Worm (Caenorhabditis elegans) whole organism, L4 larva: ENCODE results near the gene pigc-1.

Experiments
- F10B5.3 ChIP-seq: sonication (generic microtip); optimal IDR thresholded peaks from 2 replicates; lab custom pipeline; 2016; ENCODE audit warnings: mild to moderate bottlenecking, missing genetic modification characterization, missing compliant biosample characterization
- F37D6.2 ChIP-seq: sonication (generic microtip); optimal IDR thresholded peaks from 2 replicates; lab custom pipeline; 2016; ENCODE audit warnings: mild to moderate bottlenecking, missing genetic modification characterization, missing compliant biosample characterization
- F44E2.7 ChIP-seq: fragments of 200-800 bp; sonication (Bioruptor generic); IDR thresholded peaks from 2 replicates; pipeline ENCODE4 v2.1.2; 2022; ENCODE audit warnings: missing genetic modification characterization, missing compliant biosample characterization
- R02D3.7 ChIP-seq: fragments of 150-350 bp; sonication (generic microtip); optimal IDR thresholded peaks from 3 replicates; lab custom pipeline; 2014; ENCODE audit warnings: missing biosample characterization, missing genetic modification characterization
- T20F7.1 ChIP-seq: fragments of 200-800 bp; sonication (Bioruptor generic); optimal IDR thresholded peaks from 2 replicates; lab custom pipeline; 2018; ENCODE audit warnings: mild to moderate bottlenecking, missing genetic modification characterization, missing compliant biosample characterization
- Y105C5A.15 ChIP-seq: fragments of 200-800 bp; sonication (Bioruptor generic); IDR thresholded peaks from 2 replicates; pipeline ENCODE4 v1.3.6; 2022; ENCODE audit warnings: missing genetic modification characterization, missing compliant biosample characterization
- ZK337.2 ChIP-seq: fragments of 200-800 bp; sonication (Bioruptor generic); IDR thresholded peaks from 2 replicates; pipeline ENCODE4 v1.3.6; 2022; ENCODE audit warnings: missing genetic modification reagents, missing genetic modification characterization, missing compliant biosample characterization
- aha-1 ChIP-seq: fragments of 150-350 bp; peaks from one replicate; lab custom pipeline; 2014; ENCODE audit warnings: missing biosample characterization, missing genetic modification characterization
- aly-2 ChIP-seq: sonication (generic microtip); optimal IDR thresholded peaks from 2 replicates; lab custom pipeline; 2018; ENCODE audit warnings: missing biosample characterization, missing genetic modification characterization
- ceh-28 ChIP-seq: fragments of 150-350 bp; optimal IDR thresholded peaks from 2 replicates; lab custom pipeline; 2014; ENCODE audit warnings: missing biosample characterization, missing genetic modification reagents, missing genetic modification characterization
- ceh-62 ChIP-seq: sonication (generic microtip); optimal IDR thresholded peaks from 2 replicates; lab custom pipeline; 2017; ENCODE audit warnings: missing biosample characterization, missing genetic modification characterization
- ceh-82 ChIP-seq: sonication (generic microtip); optimal IDR thresholded peaks from 2 replicates; lab custom pipeline; 2017; ENCODE audit warnings: missing biosample characterization, missing genetic modification characterization
- cey-2 ChIP-seq: sonication (generic microtip); optimal IDR thresholded peaks from 3 replicates; lab custom pipeline; 2017; ENCODE audit warnings: missing genetic modification characterization, mild to moderate bottlenecking, missing compliant biosample characterization, antibody characterized with exemption, borderline replicate concordance; ENCODE audit not compliant: insufficient read depth
- daf-12 ChIP-seq: fragments of 150-350 bp; optimal IDR thresholded peaks from 2 replicates; lab custom pipeline; 2014; ENCODE audit warnings: missing biosample characterization, missing genetic modification reagents, missing genetic modification characterization
- daf-8 ChIP-seq: fragments of 200-800 bp; sonication (Bioruptor generic); IDR thresholded peaks from 2 replicates; pipeline ENCODE4 v1.3.6; 2022; ENCODE audit warnings: missing genetic modification characterization, missing compliant biosample characterization
- dmd-6 ChIP-seq: fragments of 200-800 bp; sonication (Bioruptor generic); IDR thresholded peaks from 2 replicates; pipeline ENCODE4 v1.3.6; 2022; ENCODE audit warnings: missing genetic modification reagents, missing genetic modification characterization, missing compliant biosample characterization
- dmd-8 ChIP-seq: fragments of 200-800 bp; sonication (Bioruptor generic); IDR thresholded peaks from 2 replicates; pipeline ENCODE4 v1.3.6; 2022; ENCODE audit warnings: missing genetic modification characterization, missing compliant biosample characterization
- dve-1 ChIP-seq: sonication (generic microtip); optimal IDR thresholded peaks from 2 replicates; lab custom pipeline; 2017; ENCODE audit warnings: antibody characterized with exemption, mild to moderate bottlenecking, missing genetic modification characterization, missing compliant biosample characterization; ENCODE audit not compliant: insufficient read depth
- fkh-10 ChIP-seq: fragments of 150-350 bp; optimal IDR thresholded peaks from 2 replicates; lab custom pipeline; 2014; ENCODE audit warnings: missing biosample characterization, missing genetic modification reagents, missing genetic modification characterization
- gei-8 ChIP-seq: fragments of 200-800 bp; sonication (Bioruptor generic); optimal IDR thresholded peaks from 2 replicates; lab custom pipeline; 2018; ENCODE audit warnings: mild to moderate bottlenecking, missing genetic modification characterization, missing compliant biosample characterization
- hif-1 ChIP-seq, 2 experiments: sonication (generic microtip); optimal IDR thresholded peaks; 2 replicates each; lab custom pipeline; 2016 to 2017; ENCODE audit warnings: missing compliant biosample characterization in 2 of 2, missing genetic modification characterization in 2 of 2, missing genetic modification reagents in 2 of 2, missing genotype in 2 of 2, mild to moderate bottlenecking in 1 of 2
- hlh-11 ChIP-seq: fragments of 200-800 bp; sonication (Bioruptor generic); optimal IDR thresholded peaks from 2 replicates; lab custom pipeline; 2018; ENCODE audit warnings: mild to moderate bottlenecking, missing genetic modification characterization, missing compliant biosample characterization
- hlh-30 ChIP-seq: sonication (generic microtip); optimal IDR thresholded peaks from 2 replicates; lab custom pipeline; 2017; ENCODE audit warnings: antibody characterized with exemption, mild to moderate bottlenecking, missing genetic modification characterization, missing compliant biosample characterization; ENCODE audit not compliant: insufficient read depth
- lim-7 ChIP-seq: fragments of 200-800 bp; sonication (Bioruptor generic); IDR thresholded peaks from 2 replicates; pipeline ENCODE4 v1.3.6; 2022; ENCODE audit warnings: missing genetic modification characterization, missing compliant biosample characterization
- lin-13 ChIP-seq: fragments of 150-350 bp; optimal IDR thresholded peaks from 2 replicates; lab custom pipeline; 2014; ENCODE audit warnings: missing biosample characterization, missing genetic modification reagents, missing genetic modification characterization
- lin-15B ChIP-seq: fragments of 150-350 bp; sonication (generic microtip); optimal IDR thresholded peaks from 3 replicates; lab custom pipeline; 2014; ENCODE audit warnings: missing biosample characterization, missing genetic modification characterization
- lin-29 ChIP-seq: fragments of 200-800 bp; sonication (Bioruptor generic); IDR thresholded peaks from 2 replicates; pipeline ENCODE4 v1.3.6; 2022; ENCODE audit warnings: missing genetic modification reagents, missing genetic modification characterization, missing compliant biosample characterization
- lsy-2 ChIP-seq, 2 experiments: fragments of 150-350 bp in 1 of 2; sonication (generic microtip) in 1 of 2; optimal IDR thresholded peaks; 2 replicates each; lab custom pipeline; 2014 to 2017; ENCODE audit warnings: missing biosample characterization in 2 of 2, missing genetic modification characterization in 2 of 2
- madf-9 ChIP-seq: fragments of 200-800 bp; sonication (Bioruptor generic); conservative IDR thresholded peaks from 2 replicates; pipeline ENCODE4 v1.3.6; 2022; ENCODE audit warnings: missing genetic modification reagents, missing genetic modification characterization, missing compliant biosample characterization
- mxl-2 ChIP-seq: fragments of 200-800 bp; sonication (Bioruptor generic); conservative IDR thresholded peaks from 2 replicates; pipeline ENCODE4 v1.3.6; 2022; ENCODE audit warnings: missing genetic modification reagents, missing genetic modification characterization, missing compliant biosample characterization
- mxl-3 ChIP-seq: fragments of 200-800 bp; sonication (Bioruptor generic); optimal IDR thresholded peaks from 2 replicates; lab custom pipeline; 2018; ENCODE audit warnings: mild to moderate bottlenecking, missing genetic modification characterization, missing compliant biosample characterization
- nhr-10 ChIP-seq: fragments of 150-350 bp; optimal IDR thresholded peaks from 2 replicates; lab custom pipeline; 2014; ENCODE audit warnings: missing biosample characterization, missing genetic modification characterization
- nhr-102 ChIP-seq: sonication (generic microtip); optimal IDR thresholded peaks from 2 replicates; lab custom pipeline; 2016; ENCODE audit warnings: mild to moderate bottlenecking, missing genetic modification characterization, moderate library complexity, missing compliant biosample characterization
- nhr-237 ChIP-seq: sonication (generic microtip); optimal IDR thresholded peaks from 2 replicates; lab custom pipeline; 2017; ENCODE audit warnings: missing biosample characterization, missing genetic modification characterization
- nhr-25 ChIP-seq: sonication (generic microtip); optimal IDR thresholded peaks from 2 replicates; lab custom pipeline; 2017; ENCODE audit warnings: missing genetic modification characterization, mild to moderate bottlenecking, missing compliant biosample characterization, antibody characterized with exemption, moderate library complexity, borderline replicate concordance; ENCODE audit not compliant: insufficient read depth
- nhr-28 ChIP-seq: fragments of 150-350 bp; optimal IDR thresholded peaks from 2 replicates; lab custom pipeline; 2014; ENCODE audit warnings: missing biosample characterization, missing genetic modification characterization
- nhr-76 ChIP-seq: fragments of 150-350 bp; optimal IDR thresholded peaks from 2 replicates; lab custom pipeline; 2014; ENCODE audit warnings: missing biosample characterization, missing genetic modification characterization
- php-3 ChIP-seq: fragments of 200-800 bp; sonication (Bioruptor generic); IDR thresholded peaks from 2 replicates; pipeline ENCODE4 v1.3.6; 2022; ENCODE audit warnings: missing genetic modification reagents, missing genetic modification characterization, missing compliant biosample characterization
- sdz-12 ChIP-seq: fragments of 200-800 bp; sonication (Bioruptor generic); optimal IDR thresholded peaks from 2 replicates; lab custom pipeline; 2018; ENCODE audit warnings: mild to moderate bottlenecking, missing genetic modification characterization, missing compliant biosample characterization
- set-16 ChIP-seq: fragments of 200-800 bp; sonication (Bioruptor generic); IDR thresholded peaks from 2 replicates; pipeline ENCODE4 v1.3.6; 2022; ENCODE audit warnings: missing genetic modification reagents, missing genetic modification characterization, missing compliant biosample characterization
- spr-1 ChIP-seq: sonication (generic microtip); optimal IDR thresholded peaks from 2 replicates; lab custom pipeline; 2016; ENCODE audit warnings: mild to moderate bottlenecking, missing genetic modification characterization, missing compliant biosample characterization
- tag-97 ChIP-seq: fragments of 200-800 bp; sonication (Bioruptor generic); IDR thresholded peaks from 2 replicates; pipeline ENCODE4 v1.3.6; 2022; ENCODE audit warnings: missing genetic modification characterization, missing compliant biosample characterization
- unc-130 ChIP-seq: sonication (generic microtip); optimal IDR thresholded peaks from 2 replicates; lab custom pipeline; 2016; ENCODE audit warnings: missing genetic modification reagents, missing genetic modification characterization, missing compliant biosample characterization
- unc-39 ChIP-seq: sonication (generic microtip); optimal IDR thresholded peaks from 2 replicates; lab custom pipeline; 2017; ENCODE audit warnings: missing biosample characterization, missing genetic modification characterization
- unc-62 ChIP-seq, 3 experiments: fragments of 150-350 bp in 1 of 3; sonication (generic microtip); optimal IDR thresholded peaks in 2 of 3; peaks in 1 of 3; 1 replicate in 1 of 3; 2 replicates in 2 of 3; lab custom pipeline; 2014 to 2017; ENCODE audit warnings: missing biosample characterization in 3 of 3, missing genetic modification characterization in 3 of 3, missing genetic modification reagents in 3 of 3, missing genotype in 1 of 3
- vab-7 ChIP-seq: fragments of 200-800 bp; sonication (Bioruptor generic); IDR thresholded peaks from 2 replicates; pipeline ENCODE4 v1.3.6; 2022; ENCODE audit warnings: missing genetic modification reagents, missing genetic modification characterization, missing compliant biosample characterization
- zag-1 ChIP-seq: fragments of 150-350 bp; optimal IDR thresholded peaks from 2 replicates; lab custom pipeline; 2014; ENCODE audit warnings: missing biosample characterization, missing genetic modification characterization
- zip-11 ChIP-seq: fragments of 200-800 bp; sonication (Bioruptor generic); IDR thresholded peaks from 2 replicates; pipeline ENCODE4 v1.3.6; 2022; ENCODE audit warnings: missing genetic modification characterization, missing compliant biosample characterization
- ztf-11 ChIP-seq: fragments of 150-350 bp; optimal IDR thresholded peaks from 2 replicates; lab custom pipeline; 2014; ENCODE audit warnings: missing biosample characterization, missing genetic modification characterization
- ztf-7 ChIP-seq: fragments of 150-350 bp; optimal IDR thresholded peaks from 2 replicates; lab custom pipeline; 2014; ENCODE audit warnings: missing biosample characterization, missing genetic modification characterization

The pigc-1 gene

DNA sequence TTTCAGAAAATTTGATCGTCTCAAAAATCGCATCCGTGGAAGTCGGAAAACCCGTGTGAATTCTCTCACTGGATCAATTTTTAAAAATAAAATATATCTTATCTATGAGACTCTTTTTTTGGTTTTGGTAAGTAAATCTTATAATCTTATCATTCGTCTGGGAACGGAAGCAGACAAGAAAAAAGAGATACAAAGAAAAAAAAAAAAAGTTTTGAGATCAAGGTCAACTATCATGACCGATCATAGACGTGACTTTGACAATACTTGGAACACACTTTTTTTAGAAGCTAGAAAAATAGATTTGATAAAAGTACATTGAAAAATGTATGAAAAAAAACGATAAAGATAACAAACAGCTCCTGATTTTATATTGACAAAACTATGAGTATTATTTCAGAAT, 33.6 kb upstream of the pigc-1 start (continued):
- TF ChIP-seq hlh-30 (tag; lab: Kevin White, UChicago) (peak; percentile 36), nhr-28 (tag; lab: Kevin White, UChicago) (peak; percentile 39), nhr-102 (tag; lab: Kevin White, UChicago) (no peak), nhr-76 (peak; percentile 45), vab-7 (GFP tag; lab: Robert Waterston, UW) (no peak), madf-9 (GFP tag; lab: Robert Waterston, UW) (no peak), spr-1 (tag; lab: Kevin White, UChicago) (no peak), mxl-3 (GFP tag; lab: Kevin White, UChicago) (no peak), F44E2.7 (GFP tag; lab: Robert Waterston, UW) (no peak), lsy-2 (tag; optimal IDR thresholded peaks at IDR 0.05; lab: Kevin White, UChicago) (peak in 1 of 2 experiments; percentile 31), lin-29 (no peak), fkh-10 (GFP tag; lab: Kevin White, UChicago) (no peak), nhr-10 (tag; lab: Kevin White, UChicago) (no peak), hif-1 (tag; optimal IDR thresholded peaks at IDR 0.05; lab: Kevin White, UChicago) (no peak), dve-1 (peak; percentile 49), daf-12 (tag; lab: Kevin White, UChicago) (no peak), mxl-2 (no peak), ztf-11 (no peak), ZK337.2 (GFP tag; lab: Robert Waterston, UW) (no peak), sdz-12 (no peak), zip-11 (GFP tag; lab: Robert Waterston, UW) (no peak), set-16 (GFP tag; lab: Robert Waterston, UW) (no peak), lim-7 (no peak), hlh-11 (tag; lab: Kevin White, UChicago) (no peak), nhr-25 (tag; lab: Kevin White, UChicago) (peak; percentile 65), gei-8 (GFP tag; lab: Kevin White, UChicago) (no peak), nhr-237 (no peak), unc-62 (GFP tag; optimal IDR thresholded peaks at IDR 0.05 in 1 of 2; lab: Kevin White, UChicago) (no peak), unc-62 (tag; optimal IDR thresholded peaks at IDR 0.05; lab: Kevin White, UChicago) (no peak), ceh-62 (no peak), tag-97 (GFP tag; lab: Robert Waterston, UW) (no peak), Y105C5A.15 (GFP tag; lab: Robert Waterston, UW) (no peak), aly-2 (tag; lab: Kevin White, UChicago) (no peak), ceh-28 (tag; lab: Kevin White, UChicago) (no peak), unc-130 (GFP tag; lab: Kevin White, UChicago) (no peak), zag-1 (tag; lab: Kevin White, UChicago) (no peak), daf-8 (GFP tag; lab: Robert Waterston, UW) (no peak), php-3 (GFP tag; lab: Robert Waterston, UW) (no peak), dmd-6 (peak; percentile 70), unc-39 (no peak)

ce11 chrIV:9374529-9374928, 31.6 kb upstream of the pigc-1 start, which contains the start of gene C10C5.3:
Gene C10C5.3 (plus strand): TSS chrIV:9374829.
- TF ChIP-seq set-16 (GFP tag; lab: Robert Waterston, UW) (no peak), ztf-7 (no peak), dmd-6 (peak; percentile 21; the same call in 1 of the 2 replicates), R02D3.7 (tag; lab: Kevin White, UChicago) (no peak), unc-39 (no peak), lin-13 (GFP tag; lab: Kevin White, UChicago) (no peak), spr-1 (tag; lab: Kevin White, UChicago) (no peak), T20F7.1 (GFP tag; lab: Kevin White, UChicago) (no peak), dve-1 (peak; percentile 50), lin-15B (tag; lab: Kevin White, UChicago) (no peak), F10B5.3 (tag; lab: Kevin White, UChicago) (no peak), F37D6.2 (tag; lab: Kevin White, UChicago) (no peak), ceh-82 (tag; lab: Kevin White, UChicago) (no peak), mxl-3 (GFP tag; lab: Kevin White, UChicago) (no peak), aha-1 (peak; percentile 26), dmd-8 (GFP tag; lab: Robert Waterston, UW) (no peak), cey-2 (tag; lab: Kevin White, UChicago) (no peak)
